Worm (Caenorhabditis elegans) whole organism, L4 larva: ENCODE measurements around the gene F42F12.4.
A peak's percentile ranks its signal among the peaks of the same experiment; 100 is the strongest.

Experiments used
- F10B5.3 ChIP-seq: sonication (generic microtip); optimal IDR thresholded peaks from 2 replicates; lab custom pipeline; 2016; ENCODE audit warnings: mild to moderate bottlenecking, missing genetic modification characterization, missing compliant biosample characterization
- F37D6.2 ChIP-seq: sonication (generic microtip); optimal IDR thresholded peaks from 2 replicates; lab custom pipeline; 2016; ENCODE audit warnings: mild to moderate bottlenecking, missing genetic modification characterization, missing compliant biosample characterization
- F49E8.2 ChIP-seq: sonication (generic microtip); optimal IDR thresholded peaks from 2 replicates; lab custom pipeline; 2016; ENCODE audit warnings: missing compliant biosample characterization, mild to moderate bottlenecking, missing genetic modification characterization, borderline replicate concordance
- Y105C5A.15 ChIP-seq: fragments of 200-800 bp; sonication (Bioruptor generic); IDR thresholded peaks from 2 replicates; pipeline ENCODE4 v1.3.6; 2022; ENCODE audit warnings: missing genetic modification characterization, missing compliant biosample characterization
- Y5F2A.4 ChIP-seq: fragments of 200-800 bp; sonication (Bioruptor generic); optimal IDR thresholded peaks from 2 replicates; lab custom pipeline; 2018; ENCODE audit warnings: mild to moderate bottlenecking, missing genetic modification characterization, missing compliant biosample characterization
- Y75B8A.6 ChIP-seq: fragments of 200-800 bp; sonication (Bioruptor generic); IDR thresholded peaks from 2 replicates; pipeline ENCODE4 v1.3.6; 2022; ENCODE audit warnings: missing genetic modification reagents, missing genetic modification characterization, missing compliant biosample characterization
- aha-1 ChIP-seq: fragments of 150-350 bp; peaks from one replicate; lab custom pipeline; 2014; ENCODE audit warnings: missing biosample characterization, missing genetic modification characterization
- ama-1 ChIP-seq: fragments of 150-350 bp; optimal IDR thresholded peaks from 2 replicates; lab custom pipeline; 2014; ENCODE audit warnings: inconsistent platforms, mixed read lengths
- attf-4 ChIP-seq: sonication (generic microtip); optimal IDR thresholded peaks from 3 replicates; lab custom pipeline; 2017; ENCODE audit warnings: missing biosample characterization, missing genetic modification characterization
- ceh-28 ChIP-seq: fragments of 150-350 bp; optimal IDR thresholded peaks from 2 replicates; lab custom pipeline; 2014; ENCODE audit warnings: missing biosample characterization, missing genetic modification reagents, missing genetic modification characterization
- ceh-32 ChIP-seq: sonication (generic microtip); optimal IDR thresholded peaks from 2 replicates; lab custom pipeline; 2016; ENCODE audit warnings: mild to moderate bottlenecking, missing genetic modification characterization, missing compliant biosample characterization; ENCODE audit not compliant: poor library complexity
- ceh-82 ChIP-seq: sonication (generic microtip); optimal IDR thresholded peaks from 2 replicates; lab custom pipeline; 2017; ENCODE audit warnings: missing biosample characterization, missing genetic modification characterization
- ces-1 ChIP-seq: fragments of 150-350 bp; sonication (generic microtip); optimal IDR thresholded peaks from 4 replicates; lab custom pipeline; 2014; ENCODE audit warnings: missing biosample characterization, missing genetic modification reagents, missing genetic modification characterization
- cey-2 ChIP-seq: sonication (generic microtip); optimal IDR thresholded peaks from 3 replicates; lab custom pipeline; 2017; ENCODE audit warnings: missing genetic modification characterization, mild to moderate bottlenecking, missing compliant biosample characterization, antibody characterized with exemption, borderline replicate concordance; ENCODE audit not compliant: insufficient read depth
- daf-16 ChIP-seq, 3 experiments: sonication (generic microtip); optimal IDR thresholded peaks; 2 replicates each; lab custom pipeline; 2016 to 2017; ENCODE audit warnings: missing genetic modification characterization in 3 of 3, missing genetic modification reagents in 3 of 3, mild to moderate bottlenecking in 2 of 3, missing compliant biosample characterization in 2 of 3, missing biosample characterization in 1 of 3, moderate library complexity in 1 of 3
- dmd-6 ChIP-seq: fragments of 200-800 bp; sonication (Bioruptor generic); IDR thresholded peaks from 2 replicates; pipeline ENCODE4 v1.3.6; 2022; ENCODE audit warnings: missing genetic modification reagents, missing genetic modification characterization, missing compliant biosample characterization
- dmd-8 ChIP-seq: fragments of 200-800 bp; sonication (Bioruptor generic); IDR thresholded peaks from 2 replicates; pipeline ENCODE4 v1.3.6; 2022; ENCODE audit warnings: missing genetic modification characterization, missing compliant biosample characterization
- dmd-9 ChIP-seq: fragments of 200-800 bp; sonication (Bioruptor generic); IDR thresholded peaks from 2 replicates; pipeline ENCODE4 v1.3.6; 2022; ENCODE audit warnings: missing genetic modification reagents, missing genetic modification characterization, missing compliant biosample characterization
- egl-27 ChIP-seq: sonication (generic microtip); optimal IDR thresholded peaks from 3 replicates; lab custom pipeline; 2017; ENCODE audit warnings: missing biosample characterization, missing genetic modification reagents, missing genetic modification characterization
- egl-43 ChIP-seq: fragments of 200-800 bp; sonication (Bioruptor generic); IDR thresholded peaks from 2 replicates; pipeline ENCODE4 v1.3.6; 2022; ENCODE audit warnings: missing genetic modification reagents, missing genetic modification characterization, missing compliant biosample characterization
- fos-1 ChIP-seq: fragments of 150-350 bp; optimal IDR thresholded peaks from 2 replicates; lab custom pipeline; 2014; ENCODE audit warnings: missing biosample characterization, missing genetic modification characterization
- hif-1 ChIP-seq, 2 experiments: sonication (generic microtip); optimal IDR thresholded peaks; 2 replicates each; lab custom pipeline; 2016 to 2017; ENCODE audit warnings: missing compliant biosample characterization in 2 of 2, missing genetic modification characterization in 2 of 2, missing genetic modification reagents in 2 of 2, missing genotype in 2 of 2, mild to moderate bottlenecking in 1 of 2
- hlh-11 ChIP-seq: fragments of 200-800 bp; sonication (Bioruptor generic); optimal IDR thresholded peaks from 2 replicates; lab custom pipeline; 2018; ENCODE audit warnings: mild to moderate bottlenecking, missing genetic modification characterization, missing compliant biosample characterization
- hmg-1.1 ChIP-seq: fragments of 200-800 bp; sonication (Bioruptor generic); IDR thresholded peaks from 2 replicates; pipeline ENCODE4 v1.3.6; 2022; ENCODE audit warnings: missing genetic modification reagents, missing genetic modification characterization, missing compliant biosample characterization
- jun-1 ChIP-seq: fragments of 150-350 bp; optimal IDR thresholded peaks from 2 replicates; lab custom pipeline; 2014; ENCODE audit warnings: missing biosample characterization, missing genetic modification reagents, missing genetic modification characterization
- lin-1 ChIP-seq: fragments of 200-800 bp; sonication (Bioruptor generic); IDR thresholded peaks from 2 replicates; pipeline ENCODE4 v1.3.6; 2022; ENCODE audit warnings: missing genetic modification reagents, missing genetic modification characterization, missing compliant biosample characterization
- lin-39 ChIP-seq: fragments of 150-350 bp; optimal IDR thresholded peaks from 2 replicates; lab custom pipeline; 2014; ENCODE audit warnings: missing biosample characterization, missing genetic modification reagents, missing genetic modification characterization
- madf-5 ChIP-seq, 2 experiments: fragments of 200-800 bp; sonication (Bioruptor generic); IDR thresholded peaks; 2 replicates each; pipeline ENCODE4 v1.3.6; 2022; ENCODE audit warnings: missing compliant biosample characterization in 2 of 2, missing genetic modification characterization in 2 of 2
- mdl-1 ChIP-seq, 2 experiments: fragments of 150-350 bp in 1 of 2; sonication (generic microtip) in 1 of 2; optimal IDR thresholded peaks; 2 replicates each; lab custom pipeline; 2014 to 2017; ENCODE audit warnings: missing biosample characterization in 2 of 2, missing genetic modification characterization in 2 of 2
- mdt-29 ChIP-seq: fragments of 200-800 bp; sonication (Bioruptor generic); IDR thresholded peaks from 2 replicates; pipeline ENCODE4 v1.3.6; 2022; ENCODE audit warnings: missing genetic modification reagents, missing genetic modification characterization, missing compliant biosample characterization
- nhr-102 ChIP-seq: sonication (generic microtip); optimal IDR thresholded peaks from 2 replicates; lab custom pipeline; 2016; ENCODE audit warnings: mild to moderate bottlenecking, missing genetic modification characterization, moderate library complexity, missing compliant biosample characterization
- nhr-11 ChIP-seq: fragments of 150-350 bp; optimal IDR thresholded peaks from 2 replicates; lab custom pipeline; 2014; ENCODE audit warnings: missing biosample characterization, missing genetic modification characterization
- nhr-237 ChIP-seq: sonication (generic microtip); optimal IDR thresholded peaks from 2 replicates; lab custom pipeline; 2017; ENCODE audit warnings: missing biosample characterization, missing genetic modification characterization
- nhr-28 ChIP-seq: fragments of 150-350 bp; optimal IDR thresholded peaks from 2 replicates; lab custom pipeline; 2014; ENCODE audit warnings: missing biosample characterization, missing genetic modification characterization
- nhr-42 ChIP-seq: fragments of 200-800 bp; sonication (Bioruptor generic); IDR thresholded peaks from 2 replicates; pipeline ENCODE4 v1.3.6; 2022; ENCODE audit warnings: missing genetic modification characterization, missing compliant biosample characterization
- nhr-48 ChIP-seq: sonication (generic microtip); optimal IDR thresholded peaks from 2 replicates; lab custom pipeline; 2016; ENCODE audit warnings: mild to moderate bottlenecking, missing genetic modification characterization, missing compliant biosample characterization
- nhr-6 ChIP-seq: fragments of 150-350 bp; optimal IDR thresholded peaks from 2 replicates; lab custom pipeline; 2014; ENCODE audit warnings: missing biosample characterization, missing genetic modification characterization
- nhr-77 ChIP-seq: fragments of 150-350 bp; optimal IDR thresholded peaks from 2 replicates; lab custom pipeline; 2014; ENCODE audit warnings: missing biosample characterization, missing genetic modification characterization
- pha-4 ChIP-seq, 2 experiments: fragments of 150-350 bp in 1 of 2; fragments of 200-800 bp in 1 of 2; sonication (Bioruptor generic) in 1 of 2; IDR thresholded peaks in 1 of 2; optimal IDR thresholded peaks in 1 of 2; 2 replicates each; pipeline versions ENCODE4 v1.3.6 to Lab custom; 2014 to 2022; ENCODE audit warnings: missing genetic modification characterization in 2 of 2, missing genetic modification reagents in 2 of 2, missing biosample characterization in 1 of 2, missing compliant biosample characterization in 1 of 2
- php-3 ChIP-seq: fragments of 200-800 bp; sonication (Bioruptor generic); IDR thresholded peaks from 2 replicates; pipeline ENCODE4 v1.3.6; 2022; ENCODE audit warnings: missing genetic modification reagents, missing genetic modification characterization, missing compliant biosample characterization
- pqm-1 ChIP-seq: sonication (generic microtip); optimal IDR thresholded peaks from 2 replicates; lab custom pipeline; 2017; ENCODE audit warnings: missing biosample characterization, missing genetic modification characterization
- rbr-2 ChIP-seq: sonication (generic microtip); optimal IDR thresholded peaks from 2 replicates; lab custom pipeline; 2016; ENCODE audit warnings: missing genotype, missing genetic modification characterization, missing compliant biosample characterization
- sdz-12 ChIP-seq: fragments of 200-800 bp; sonication (Bioruptor generic); optimal IDR thresholded peaks from 2 replicates; lab custom pipeline; 2018; ENCODE audit warnings: mild to moderate bottlenecking, missing genetic modification characterization, missing compliant biosample characterization
- set-16 ChIP-seq: fragments of 200-800 bp; sonication (Bioruptor generic); IDR thresholded peaks from 2 replicates; pipeline ENCODE4 v1.3.6; 2022; ENCODE audit warnings: missing genetic modification reagents, missing genetic modification characterization, missing compliant biosample characterization
- skn-1 ChIP-seq: fragments of 150-350 bp; optimal IDR thresholded peaks from 2 replicates; lab custom pipeline; 2014; ENCODE audit warnings: missing biosample characterization, missing genetic modification characterization
- snpc-1.2 ChIP-seq: fragments of 200-800 bp; sonication (Bioruptor generic); IDR thresholded peaks from 2 replicates; pipeline ENCODE4 v1.3.6; 2022; ENCODE audit warnings: missing genetic modification reagents, missing genetic modification characterization, missing compliant biosample characterization
- spr-1 ChIP-seq: sonication (generic microtip); optimal IDR thresholded peaks from 2 replicates; lab custom pipeline; 2016; ENCODE audit warnings: mild to moderate bottlenecking, missing genetic modification characterization, missing compliant biosample characterization
- zag-1 ChIP-seq: fragments of 150-350 bp; optimal IDR thresholded peaks from 2 replicates; lab custom pipeline; 2014; ENCODE audit warnings: missing biosample characterization, missing genetic modification characterization
- zfp-3 ChIP-seq: fragments of 200-800 bp; sonication (Bioruptor generic); conservative IDR thresholded peaks from 2 replicates; pipeline ENCODE4 v1.3.6; 2022; ENCODE audit warnings: missing genetic modification reagents, missing genetic modification characterization, missing compliant biosample characterization
- ztf-7 ChIP-seq: fragments of 150-350 bp; optimal IDR thresholded peaks from 2 replicates; lab custom pipeline; 2014; ENCODE audit warnings: missing biosample characterization, missing genetic modification characterization

The F42F12.4 gene

DNA sequence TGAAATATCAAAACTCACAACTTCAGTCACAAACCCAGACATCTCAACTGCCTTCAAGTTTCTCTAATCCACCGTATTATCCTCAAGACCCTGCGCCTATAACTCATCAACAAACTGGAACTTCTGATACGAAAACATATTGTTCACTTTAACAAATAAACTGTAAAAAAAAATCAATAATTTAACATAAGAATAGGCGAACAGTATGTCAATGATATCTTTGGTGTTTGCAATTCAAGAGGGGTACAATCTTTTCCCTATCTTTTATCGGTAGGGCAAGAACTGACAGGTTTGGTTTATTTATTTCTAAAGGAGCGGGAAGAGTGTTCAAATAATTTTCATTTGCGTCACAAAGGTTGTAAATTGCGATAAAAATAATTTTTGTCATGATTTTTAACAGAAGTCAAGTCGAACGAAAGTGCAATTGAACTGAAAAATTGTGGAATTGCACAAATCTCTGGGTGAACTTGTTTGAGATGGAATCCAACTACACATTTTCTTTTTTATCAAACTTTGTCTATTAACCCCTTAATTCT is 10.3 kb upstream of the F42F12.4 start (continued):
- peak; percentile 97 for TF ChIP-seq ces-1 (GFP tag; lab: Kevin White, UChicago)
- peak; percentile 94 to 99 for TF ChIP-seq daf-16 (GFP tag; optimal IDR thresholded peaks at IDR 0.05; lab: Kevin White, UChicago)
- peak; percentile 99 for TF ChIP-seq daf-16 (tag; optimal IDR thresholded peaks at IDR 0.05; lab: Kevin White, UChicago)
- peak; percentile 92 for TF ChIP-seq lin-1 (GFP tag; lab: Robert Waterston, UW)
- TF ChIP-seq F10B5.3 = peak; percentile 95
- TF ChIP-seq hlh-11 = peak; percentile 96
- TF ChIP-seq Y75B8A.6 = no peak
- TF ChIP-seq hmg-1.1 (GFP tag; lab: Robert Waterston, UW) = peak; percentile 99
- TF ChIP-seq egl-27 (tag; lab: Kevin White, UChicago) = peak; percentile 69
- TF ChIP-seq F49E8.2 (tag; lab: Kevin White, UChicago) = peak; percentile 39
- TF ChIP-seq dmd-6 = peak; percentile 97
- peak; percentile 99 for TF ChIP-seq nhr-102 (tag; lab: Kevin White, UChicago)
- TF ChIP-seq rbr-2 (tag; lab: Kevin White, UChicago) = peak; percentile 99
- TF ChIP-seq ceh-82 (tag; lab: Kevin White, UChicago) = peak; percentile 72
- TF ChIP-seq nhr-11 = peak; percentile 97
- TF ChIP-seq Y5F2A.4 = peak; percentile 90
- TF ChIP-seq pqm-1 (tag; lab: Kevin White, UChicago) = peak; percentile 65
- TF ChIP-seq nhr-42 (GFP tag; lab: Robert Waterston, UW) = peak; percentile 97
- TF ChIP-seq nhr-28 (tag; lab: Kevin White, UChicago) = peak; percentile 91
- peak; percentile 95 for TF ChIP-seq ztf-7 (tag; lab: Kevin White, UChicago)
- TF ChIP-seq spr-1 (tag; lab: Kevin White, UChicago) = peak; percentile 96
- peak; percentile 98 for TF ChIP-seq ceh-28 (tag; lab: Kevin White, UChicago)
- peak; percentile 41 for TF ChIP-seq skn-1 (tag; lab: Kevin White, UChicago)
- no peak for TF ChIP-seq snpc-1.2 (GFP tag; lab: Robert Waterston, UW)
- peak; percentile 99 for TF ChIP-seq aha-1 (tag; lab: Kevin White, UChicago)
- peak; percentile 97 for TF ChIP-seq nhr-48 (tag; lab: Kevin White, UChicago)
- TF ChIP-seq cey-2 (tag; lab: Kevin White, UChicago) = peak; percentile 86
- TF ChIP-seq php-3 (GFP tag; lab: Robert Waterston, UW) = peak; percentile 93; the same call in 1 of the 2 replicates
- TF ChIP-seq jun-1 (tag; lab: Kevin White, UChicago) = peak; percentile 99
- TF ChIP-seq F37D6.2 (tag; lab: Kevin White, UChicago) = peak; percentile 98
- TF ChIP-seq hif-1 (tag; optimal IDR thresholded peaks at IDR 0.05; lab: Kevin White, UChicago) = peak; percentile 71 to 85
- TF ChIP-seq zfp-3 (GFP tag; lab: Robert Waterston, UW) = peak; percentile 95
- TF ChIP-seq mdt-29 (GFP tag; lab: Robert Waterston, UW) = peak; percentile 92
- TF ChIP-seq ama-1 (lab: Kevin White, UChicago) = no peak
- TF ChIP-seq fos-1 (tag; lab: Kevin White, UChicago) = peak; percentile 98
- peak; percentile 90 for TF ChIP-seq nhr-237 (tag; lab: Kevin White, UChicago)
- TF ChIP-seq mdl-1 (tag; optimal IDR thresholded peaks at IDR 0.05; lab: Kevin White, UChicago) = peak; percentile 87 to 89
- no peak for TF ChIP-seq set-16 (GFP tag; lab: Robert Waterston, UW)
- peak; percentile 64; the same call in 1 of the 2 replicates for TF ChIP-seq dmd-9
- TF ChIP-seq madf-5 (GFP tag; IDR thresholded peaks at IDR 0.05; lab: Robert Waterston, UW) = peak in 1 of 2 experiments; percentile 85; a peak in 1 of 4 replicates
- TF ChIP-seq pha-4 (GFP tag; IDR thresholded peaks at IDR 0.05; lab: Robert Waterston, UW) = peak; percentile 96
- TF ChIP-seq pha-4 (tag; optimal IDR thresholded peaks at IDR 0.05; lab: Kevin White, UChicago) = peak; percentile 95
- peak; percentile 100 for TF ChIP-seq nhr-77 (tag; lab: Kevin White, UChicago)
- peak; percentile 90 for TF ChIP-seq zag-1 (tag; lab: Kevin White, UChicago)
- TF ChIP-seq Y105C5A.15 = peak; percentile 70; the same call in 1 of the 2 replicates
- TF ChIP-seq attf-4 (tag; lab: Kevin White, UChicago) = peak; percentile 50
- no peak for TF ChIP-seq sdz-12 (GFP tag; lab: Kevin White, UChicago)
- peak; percentile 78 for TF ChIP-seq egl-43
- peak; percentile 92 for TF ChIP-seq lin-39 (tag; lab: Kevin White, UChicago)
- TF ChIP-seq nhr-6 (tag; lab: Kevin White, UChicago) = peak; percentile 97
- 0 out of 2 replicates have a peak, but pooled peaks have one; percentile 5 for TF ChIP-seq dmd-8 (GFP tag; lab: Robert Waterston, UW)
- TF ChIP-seq ceh-32 (tag; lab: Kevin White, UChicago) = peak; percentile 89
